Worm (Caenorhabditis elegans) whole organism, early embryonic: ENCODE results near the gene srlf-11.
A peak's percentile ranks its signal among the peaks of the same experiment; 100 is the strongest.

Source experiments
- B0310.2 ChIP-seq: sonication (generic microtip); optimal IDR thresholded peaks from 2 replicates; lab custom pipeline; 2016; ENCODE audit warnings: mild to moderate bottlenecking, missing genetic modification characterization, missing compliant biosample characterization
- F13C5.2 ChIP-seq: sonication (generic microtip); optimal IDR thresholded peaks from 2 replicates; lab custom pipeline; 2017; ENCODE audit warnings: mild to moderate bottlenecking, missing genetic modification characterization, inconsistent platforms, missing compliant biosample characterization
- aly-1 ChIP-seq: sonication (generic microtip); optimal IDR thresholded peaks from 2 replicates; lab custom pipeline; 2016; ENCODE audit warnings: missing genetic modification characterization, missing compliant biosample characterization
- ama-1 ChIP-seq: fragments of 150-350 bp; optimal IDR thresholded peaks from 2 replicates; lab custom pipeline; 2014
- ceh-13 ChIP-seq: fragments of 200-800 bp; sonication (Bioruptor generic); optimal IDR thresholded peaks from 2 replicates; lab custom pipeline; 2018; ENCODE audit warnings: mild to moderate bottlenecking, missing genetic modification characterization, missing compliant biosample characterization
- ceh-36 ChIP-seq: sonication (generic microtip); optimal IDR thresholded peaks from 2 replicates; lab custom pipeline; 2016; ENCODE audit warnings: missing genetic modification characterization, inconsistent platforms, missing compliant biosample characterization
- ets-7 ChIP-seq: sonication (generic microtip); optimal IDR thresholded peaks from 2 replicates; lab custom pipeline; 2016; ENCODE audit warnings: missing genotype, missing genetic modification characterization, missing compliant biosample characterization
- flt-1 ChIP-seq: fragments of 200-800 bp; sonication (Bioruptor generic); IDR thresholded peaks from 2 replicates; pipeline ENCODE4 v1.3.6; 2022; ENCODE audit warnings: missing genetic modification characterization, missing compliant biosample characterization
- hmbx-1 ChIP-seq: sonication (generic microtip); optimal IDR thresholded peaks from 2 replicates; lab custom pipeline; 2016; ENCODE audit warnings: mild to moderate bottlenecking, missing genetic modification characterization, missing compliant biosample characterization
- hmg-4 ChIP-seq: fragments of 200-800 bp; sonication (Bioruptor generic); optimal IDR thresholded peaks from 2 replicates; lab custom pipeline; 2018; ENCODE audit warnings: mild to moderate bottlenecking, missing genetic modification characterization, missing compliant biosample characterization
- hnd-1 ChIP-seq: sonication (generic microtip); optimal IDR thresholded peaks from 2 replicates; lab custom pipeline; 2016; ENCODE audit warnings: missing genetic modification characterization, missing compliant biosample characterization
- pes-1 ChIP-seq: fragments of 200-800 bp; sonication (Bioruptor generic); IDR thresholded peaks from 2 replicates; pipeline ENCODE4 v1.3.6; 2022; ENCODE audit warnings: missing genetic modification reagents, missing genetic modification characterization, missing compliant biosample characterization
- scrt-1 ChIP-seq: fragments of 200-800 bp; sonication (Bioruptor generic); IDR thresholded peaks from 2 replicates; pipeline ENCODE4 v1.3.6; 2022; ENCODE audit warnings: missing genetic modification characterization, missing compliant biosample characterization
- sea-1 ChIP-seq: fragments of 200-800 bp; sonication (Bioruptor generic); conservative IDR thresholded peaks from 2 replicates; pipeline ENCODE4 v1.3.6; 2022; ENCODE audit warnings: missing genetic modification characterization, missing compliant biosample characterization
- tbx-11 ChIP-seq: fragments of 200-800 bp; sonication (Bioruptor generic); IDR thresholded peaks from 2 replicates; pipeline ENCODE4 v1.3.6; 2022; ENCODE audit warnings: missing genetic modification characterization, missing compliant biosample characterization
- tbx-37 ChIP-seq: fragments of 200-800 bp; sonication (Bioruptor generic); conservative IDR thresholded peaks from 2 replicates; pipeline ENCODE4 v1.3.6; 2022; ENCODE audit warnings: missing genetic modification reagents, missing genetic modification characterization, missing compliant biosample characterization
- tra-4 ChIP-seq: sonication (generic microtip); optimal IDR thresholded peaks from 2 replicates; lab custom pipeline; 2017; ENCODE audit warnings: missing genetic modification characterization, missing compliant biosample characterization

The srlf-11 gene

ce11 chrIV:10885915-10886314 is at the start of gene srlf-11:
Gene srlf-11, minus strand, starts transcription at chrIV:10886015.
- TF ChIP-seq pes-1 (no peak), sea-1 (no peak), hmg-4 (no peak), aly-1 (tag; lab: Kevin White, UChicago) (no peak), tbx-37 (GFP tag; lab: Robert Waterston, UW) (no peak), ama-1 (lab: Kevin White, UChicago) (no peak), tra-4 (tag; lab: Kevin White, UChicago) (no peak), F13C5.2 (no peak), hmbx-1 (tag; lab: Kevin White, UChicago) (no peak), scrt-1 (GFP tag; lab: Robert Waterston, UW) (no peak), ceh-36 (no peak), flt-1 (no peak), ceh-13 (GFP tag; lab: Kevin White, UChicago) (no peak), tbx-11 (GFP tag; lab: Robert Waterston, UW) (no peak), B0310.2 (tag; lab: Kevin White, UChicago) (no peak)

ce11 chrIV:10935336-10935735 is 49.5 kb upstream of the srlf-11 start:
- TF ChIP-seq ama-1 (lab: Kevin White, UChicago) = no peak
- TF ChIP-seq tra-4 (tag; lab: Kevin White, UChicago) = no peak
- TF ChIP-seq ets-7 (tag; lab: Kevin White, UChicago) = peak; percentile 11
- no peak for TF ChIP-seq sea-1
- no peak for TF ChIP-seq tbx-37 (GFP tag; lab: Robert Waterston, UW)
- TF ChIP-seq ceh-13 (GFP tag; lab: Kevin White, UChicago) = no peak
- no peak for TF ChIP-seq hmg-4
- no peak for TF ChIP-seq hmbx-1 (tag; lab: Kevin White, UChicago)

- no peak for TF ChIP-seq hmbx-1 (tag; lab: Kevin White, UChicago)
- no peak for TF ChIP-seq ceh-36
- TF ChIP-seq pes-1 = no peak
- no peak for TF ChIP-seq hnd-1 (tag; lab: Kevin White, UChicago)
- TF ChIP-seq B0310.2 (tag; lab: Kevin White, UChicago) = no peak
- no peak for TF ChIP-seq hmg-4
- no peak for TF ChIP-seq ama-1 (lab: Kevin White, UChicago)
- TF ChIP-seq tbx-11 (GFP tag; lab: Robert Waterston, UW) = no peak
- no peak for TF ChIP-seq ceh-13 (GFP tag; lab: Kevin White, UChicago)
- no peak for TF ChIP-seq tra-4 (tag; lab: Kevin White, UChicago)
- TF ChIP-seq flt-1 = no peak
- TF ChIP-seq aly-1 (tag; lab: Kevin White, UChicago) = no peak
- no peak for TF ChIP-seq tbx-37 (GFP tag; lab: Robert Waterston, UW)
- TF ChIP-seq F13C5.2 = no peak
- no peak for TF ChIP-seq sea-1
These were observed 49.0 kb upstream of the srlf-11 start for ce11 chrIV:10934786-10935185.

- TF ChIP-seq scrt-1 (GFP tag; lab: Robert Waterston, UW) (no peak), ets-7 (tag; lab: Kevin White, UChicago) (no peak), aly-1 (tag; lab: Kevin White, UChicago) (no peak), F13C5.2 (no peak), sea-1 (no peak), hnd-1 (tag; lab: Kevin White, UChicago) (no peak), tra-4 (tag; lab: Kevin White, UChicago) (no peak), ceh-36 (no peak), tbx-11 (GFP tag; lab: Robert Waterston, UW) (no peak), hmbx-1 (tag; lab: Kevin White, UChicago) (no peak), B0310.2 (tag; lab: Kevin White, UChicago) (no peak), ama-1 (lab: Kevin White, UChicago) (no peak), tbx-37 (GFP tag; lab: Robert Waterston, UW) (no peak), flt-1 (no peak), hmg-4 (no peak), pes-1 (no peak), ceh-13 (GFP tag; lab: Kevin White, UChicago) (no peak)
These were observed 48.1 kb upstream of the srlf-11 start for ce11 chrIV:10933777-10934546.

ce11 chrIV:10933062-10933552 is 47.3 kb upstream of the srlf-11 start, which contains the start of the genes dnc-1 and lsm-7:
Gene dnc-1, minus strand, starts transcription at chrIV:10933203.
Gene lsm-7, plus strand, starts transcription at chrIV:10933502.
- no peak for TF ChIP-seq hmbx-1 (tag; lab: Kevin White, UChicago)
- no peak for TF ChIP-seq aly-1 (tag; lab: Kevin White, UChicago)
- no peak for TF ChIP-seq ceh-13 (GFP tag; lab: Kevin White, UChicago)
- TF ChIP-seq ceh-36 = no peak
- peak; percentile 40 for TF ChIP-seq F13C5.2
- no peak for TF ChIP-seq ama-1 (lab: Kevin White, UChicago)
- no peak for TF ChIP-seq ets-7 (tag; lab: Kevin White, UChicago)
- TF ChIP-seq hmg-4 = no peak
- TF ChIP-seq tbx-11 (GFP tag; lab: Robert Waterston, UW) = 0 out of 2 replicates have a peak, but pooled peaks have one; percentile 11
- TF ChIP-seq tra-4 (tag; lab: Kevin White, UChicago) = no peak
- no peak; the same call in 1 of the 2 replicates for TF ChIP-seq flt-1
- TF ChIP-seq scrt-1 (GFP tag; lab: Robert Waterston, UW) = no peak
- TF ChIP-seq sea-1 = no peak
- no peak for TF ChIP-seq hnd-1 (tag; lab: Kevin White, UChicago)

ce11 chrIV:10919770-10920169 is 34.0 kb upstream of the srlf-11 start, which contains the start of gene rbr-2:
Gene rbr-2, plus strand, starts transcription at chrIV:10920070.
- no peak for TF ChIP-seq pes-1
- TF ChIP-seq hmg-4 = no peak
- TF ChIP-seq scrt-1 (GFP tag; lab: Robert Waterston, UW) = no peak
- no peak for TF ChIP-seq ama-1 (lab: Kevin White, UChicago)
- TF ChIP-seq flt-1 = no peak
- no peak for TF ChIP-seq tbx-37 (GFP tag; lab: Robert Waterston, UW)
- TF ChIP-seq F13C5.2 = no peak
